Fruit fly (Drosophila melanogaster) whole organism, embryonic: ENCODE data around the gene CG9795.
A peak's percentile ranks its signal among the peaks of the same experiment; 100 is the strongest.

ENCODE experiments used
- Aef1 ChIP-seq: fragments of 200-800 bp; sonication (Bioruptor generic); IDR thresholded peaks from 3 replicates; pipeline ENCODE4 v1.3.6; 2022; ENCODE audit warnings: missing biosample characterization, missing genetic modification characterization
- CG10979 ChIP-seq: fragments of 200-800 bp; sonication (Bioruptor generic); optimal IDR thresholded peaks from 2 replicates; lab custom pipeline; 2018; ENCODE audit warnings: missing biosample characterization, mild to moderate bottlenecking, missing genetic modification characterization, moderate library complexity
- CG12104 ChIP-seq: fragments of 200-800 bp; sonication (Bioruptor generic); optimal IDR thresholded peaks from 3 replicates; lab custom pipeline; 2016; ENCODE audit warnings: missing biosample characterization, missing genetic modification characterization
- CG14710 ChIP-seq: fragments of 200-800 bp; sonication (Bioruptor generic); optimal IDR thresholded peaks from 3 replicates; lab custom pipeline; 2019; ENCODE audit warnings: missing biosample characterization, mild to moderate bottlenecking, missing genetic modification characterization, moderate library complexity
- CG15073 ChIP-seq: fragments of 200-800 bp; sonication (Bioruptor generic); optimal IDR thresholded peaks from 2 replicates; lab custom pipeline; 2016; ENCODE audit warnings: missing biosample characterization, missing genetic modification characterization
- CG17359 ChIP-seq: fragments of 200-800 bp; sonication (Bioruptor generic); optimal IDR thresholded peaks from 3 replicates; lab custom pipeline; 2018; ENCODE audit warnings: missing biosample characterization, mild to moderate bottlenecking, missing genetic modification characterization, moderate library complexity
- CG17802 ChIP-seq: fragments of 200-800 bp; sonication (Bioruptor generic); optimal IDR thresholded peaks from 2 replicates; lab custom pipeline; 2018; ENCODE audit warnings: missing biosample characterization, mild to moderate bottlenecking, missing genetic modification characterization, moderate library complexity
- CG17829 ChIP-seq: fragments of 200-800 bp; optimal IDR thresholded peaks from 2 replicates; lab custom pipeline; 2019; ENCODE audit warnings: missing biosample characterization, mild to moderate bottlenecking, missing genetic modification characterization, moderate library complexity
- CG2678 ChIP-seq: fragments of 200-800 bp; sonication (Bioruptor generic); optimal IDR thresholded peaks from 3 replicates; lab custom pipeline; 2019; ENCODE audit warnings: missing biosample characterization, mild to moderate bottlenecking, missing genetic modification characterization, moderate library complexity
- CG2712 ChIP-seq: fragments of 200-800 bp; optimal IDR thresholded peaks from 3 replicates; lab custom pipeline; 2019; ENCODE audit warnings: missing biosample characterization, mild to moderate bottlenecking, missing genetic modification characterization, moderate library complexity
- CG31388 ChIP-seq: fragments of 200-800 bp; sonication (Bioruptor generic); optimal IDR thresholded peaks from 2 replicates; lab custom pipeline; 2016; ENCODE audit warnings: missing biosample characterization, missing genetic modification characterization
- CG31441 ChIP-seq: fragments of 200-800 bp; sonication (Bioruptor generic); IDR thresholded peaks from 2 replicates; pipeline ENCODE4 v1.3.6; 2022; ENCODE audit warnings: missing biosample characterization, missing genetic modification characterization
- CG3407 ChIP-seq: fragments of 200-800 bp; sonication (Bioruptor generic); optimal IDR thresholded peaks from 2 replicates; lab custom pipeline; 2018; ENCODE audit warnings: missing biosample characterization, mild to moderate bottlenecking, missing genetic modification characterization
- CG4617 ChIP-seq: fragments of 200-800 bp; sonication (Bioruptor generic); optimal IDR thresholded peaks from 3 replicates; lab custom pipeline; 2016; ENCODE audit warnings: missing biosample characterization, missing genetic modification characterization, borderline replicate concordance
- CG6654 ChIP-seq: fragments of 200-800 bp; sonication (Bioruptor generic); optimal IDR thresholded peaks from 2 replicates; lab custom pipeline; 2017; ENCODE audit warnings: missing biosample characterization, mild to moderate bottlenecking, missing genetic modification characterization
- CG7745 ChIP-seq: fragments of 200-800 bp; sonication (Bioruptor generic); optimal IDR thresholded peaks from 2 replicates; lab custom pipeline; 2018; ENCODE audit warnings: missing biosample characterization, mild to moderate bottlenecking, missing genetic modification characterization, moderate library complexity
- CG7987 ChIP-seq: fragments of 200-800 bp; sonication (Bioruptor generic); optimal IDR thresholded peaks from 2 replicates; lab custom pipeline; 2018; ENCODE audit warnings: missing biosample characterization, mild to moderate bottlenecking, missing genetic modification characterization, moderate library complexity
- CG8359 ChIP-seq: fragments of 200-800 bp; sonication (Bioruptor generic); optimal IDR thresholded peaks from 2 replicates; lab custom pipeline; 2017; ENCODE audit warnings: missing biosample characterization, mild to moderate bottlenecking, missing genetic modification characterization, borderline replicate concordance
- CG8388 ChIP-seq: fragments of 200-800 bp; sonication (Bioruptor generic); optimal IDR thresholded peaks from 2 replicates; lab custom pipeline; 2019; ENCODE audit warnings: missing biosample characterization, mild to moderate bottlenecking, missing genetic modification characterization, moderate library complexity
- CG9215 ChIP-seq: fragments of 200-800 bp; sonication (Bioruptor generic); IDR thresholded peaks from 2 replicates; pipeline ENCODE4 v1.3.6; 2022; ENCODE audit warnings: missing biosample characterization, missing genetic modification characterization
- CTCF ChIP-seq: fragments of 200-800 bp; sonication (Bioruptor generic); optimal IDR thresholded peaks from 2 replicates; lab custom pipeline; 2017; ENCODE audit warnings: missing biosample characterization, mild to moderate bottlenecking, missing genetic modification characterization, moderate library complexity
- CkIIα-i1 ChIP-seq: fragments of 200-800 bp; sonication (Bioruptor generic); IDR thresholded peaks from 2 replicates; pipeline ENCODE4 v1.3.6; 2022; ENCODE audit warnings: missing biosample characterization, missing genetic modification characterization
- CoRest ChIP-seq: fragments of 200-800 bp; sonication (Bioruptor generic); optimal IDR thresholded peaks from 3 replicates; lab custom pipeline; 2018; ENCODE audit warnings: missing biosample characterization, mild to moderate bottlenecking, missing genetic modification characterization, moderate library complexity
- Dip3 ChIP-seq: fragments of 200-800 bp; sonication (Bioruptor generic); optimal IDR thresholded peaks from 3 replicates; lab custom pipeline; 2016; ENCODE audit warnings: missing biosample characterization, missing genetic modification characterization
- Mrtf ChIP-seq: fragments of 200-800 bp; sonication (Bioruptor generic); IDR thresholded peaks from 3 replicates; pipeline ENCODE4 v1.3.6; 2022; ENCODE audit warnings: missing biosample characterization, missing genetic modification characterization
- NFAT ChIP-seq: fragments of 200-800 bp; sonication (Bioruptor generic); IDR thresholded peaks from 2 replicates; pipeline ENCODE4 v1.3.6; 2022; ENCODE audit warnings: missing biosample characterization, missing genetic modification characterization
- Ptx1 ChIP-seq: fragments of 200-800 bp; sonication (Bioruptor generic); IDR thresholded peaks from 2 replicates; pipeline ENCODE4 v1.3.6; 2022; ENCODE audit warnings: missing biosample characterization, missing genetic modification characterization
- Six4 ChIP-seq: fragments of 200-800 bp; sonication (Bioruptor generic); optimal IDR thresholded peaks from 2 replicates; lab custom pipeline; 2016; ENCODE audit warnings: missing biosample characterization, missing genetic modification characterization
- Sox100B ChIP-seq: fragments of 200-800 bp; sonication (Bioruptor generic); optimal IDR thresholded peaks from 3 replicates; lab custom pipeline; 2018; ENCODE audit warnings: missing biosample characterization, mild to moderate bottlenecking, missing genetic modification characterization
- TFAM ChIP-seq: fragments of 200-800 bp; sonication (Bioruptor generic); optimal IDR thresholded peaks from 2 replicates; lab custom pipeline; 2017; ENCODE audit warnings: missing biosample characterization, missing genetic modification characterization, inconsistent platforms
- abd-A ChIP-seq: fragments of 200-800 bp; sonication (Bioruptor generic); optimal IDR thresholded peaks from 3 replicates; lab custom pipeline; 2019; ENCODE audit warnings: missing biosample characterization, mild to moderate bottlenecking, missing genetic modification characterization, moderate library complexity
- al ChIP-seq: fragments of 200-800 bp; sonication (Bioruptor generic); IDR thresholded peaks from 2 replicates; pipeline ENCODE4 v1.3.6; 2022; ENCODE audit warnings: missing biosample characterization, missing genetic modification characterization
- ato ChIP-seq: fragments of 200-800 bp; sonication (Bioruptor generic); IDR thresholded peaks from 2 replicates; pipeline ENCODE4 v1.3.6; 2022; ENCODE audit warnings: missing biosample characterization, missing genetic modification characterization; ENCODE audit not compliant: partially characterized antibody
- az2 ChIP-seq: fragments of 200-800 bp; sonication (Bioruptor generic); optimal IDR thresholded peaks from 3 replicates; lab custom pipeline; 2016; ENCODE audit warnings: missing biosample characterization, missing genetic modification characterization
- bowl ChIP-seq: fragments of 200-800 bp; sonication (Bioruptor generic); IDR thresholded peaks from 2 replicates; pipeline ENCODE4 v1.3.6; 2022; ENCODE audit warnings: missing biosample characterization, missing genetic modification characterization
- btn ChIP-seq: fragments of 200-800 bp; sonication (Bioruptor generic); optimal IDR thresholded peaks from 2 replicates; lab custom pipeline; 2016; ENCODE audit warnings: missing biosample characterization, missing genetic modification characterization
- cad ChIP-seq: fragments of >200 bp; optimal IDR thresholded peaks from 2 replicates; lab custom pipeline; 2017; ENCODE audit warnings: missing biosample characterization, missing genetic modification characterization
- cwo ChIP-seq: fragments of 200-800 bp; sonication (Bioruptor generic); optimal IDR thresholded peaks from 3 replicates; lab custom pipeline; 2017; ENCODE audit warnings: missing biosample characterization, missing genetic modification characterization, mild to moderate bottlenecking, moderate library complexity, missing genetic modification reagents
- dm ChIP-seq: fragments of 200-800 bp; sonication (Bioruptor generic); optimal IDR thresholded peaks from 3 replicates; lab custom pipeline; 2016; ENCODE audit warnings: missing biosample characterization, missing genetic modification characterization
- dpn ChIP-seq, 2 experiments: fragments of 200-800 bp; sonication (Bioruptor generic); optimal IDR thresholded peaks; 3 replicates each; lab custom pipeline; 2016; ENCODE audit warnings: missing biosample characterization in 2 of 2, missing genetic modification characterization in 2 of 2
- fd102C ChIP-seq: fragments of 200-800 bp; sonication (Bioruptor generic); optimal IDR thresholded peaks from 2 replicates; lab custom pipeline; 2018; ENCODE audit warnings: missing biosample characterization, mild to moderate bottlenecking, missing genetic modification characterization, moderate library complexity
- fd96Cb ChIP-seq: fragments of 200-800 bp; sonication (Bioruptor generic); optimal IDR thresholded peaks from 2 replicates; lab custom pipeline; 2018; ENCODE audit warnings: missing biosample characterization, mild to moderate bottlenecking, missing genetic modification characterization, moderate library complexity
- gcm2 ChIP-seq: fragments of 200-800 bp; sonication (Bioruptor generic); optimal IDR thresholded peaks from 2 replicates; lab custom pipeline; 2016; ENCODE audit warnings: missing biosample characterization, missing genetic modification characterization
- gfzf ChIP-seq: fragments of 200-800 bp; sonication (Bioruptor generic); optimal IDR thresholded peaks from 2 replicates; lab custom pipeline; 2016; ENCODE audit warnings: missing biosample characterization, mild to moderate bottlenecking, missing genetic modification characterization, moderate library complexity
- gsb-n ChIP-seq: fragments of 200-800 bp; sonication (Bioruptor generic); optimal IDR thresholded peaks from 3 replicates; lab custom pipeline; 2018; ENCODE audit warnings: missing biosample characterization, mild to moderate bottlenecking, missing genetic modification characterization
- mam ChIP-seq: fragments of 200-800 bp; sonication (Bioruptor generic); optimal IDR thresholded peaks from 3 replicates; lab custom pipeline; 2016; ENCODE audit warnings: missing biosample characterization, missing genetic modification characterization
- oc ChIP-seq: fragments of 200-800 bp; sonication (Bioruptor generic); optimal IDR thresholded peaks from 2 replicates; lab custom pipeline; 2018; ENCODE audit warnings: missing biosample characterization, mild to moderate bottlenecking, missing genetic modification characterization, moderate library complexity
- pan ChIP-seq, 4 experiments: fragments of >200 bp in 3 of 4; fragments of 200-800 bp in 1 of 4; sonication (Bioruptor generic) in 1 of 4; optimal IDR thresholded peaks in 3 of 4; IDR thresholded peaks in 1 of 4; 2 replicates each; pipeline versions ENCODE4 v1.3.6 to Lab custom; 2017 to 2022; ENCODE audit warnings: missing biosample characterization in 2 of 4, missing genetic modification characterization in 2 of 4, mixed read lengths in 1 of 4
- pfk ChIP-seq: fragments of 200-800 bp; sonication (Bioruptor generic); optimal IDR thresholded peaks from 2 replicates; lab custom pipeline; 2018; ENCODE audit warnings: missing biosample characterization, mild to moderate bottlenecking, missing genetic modification characterization, moderate library complexity
- tin ChIP-seq: fragments of 200-800 bp; sonication (Bioruptor generic); optimal IDR thresholded peaks from 3 replicates; lab custom pipeline; 2016; ENCODE audit warnings: missing biosample characterization, missing genetic modification characterization
- ttk ChIP-seq: fragments of 200-800 bp; sonication (Bioruptor generic); IDR thresholded peaks from 2 replicates; pipeline ENCODE4 v2.1.2; 2022; ENCODE audit warnings: missing biosample characterization, missing genetic modification characterization

CG9795 gene

dm6 chr3R:4360668-4361110 lies 41.2 kb downstream of the CG9795 start (continued):
- TF ChIP-seq az2 (GFP tag; lab: Kevin White, UChicago) = no peak
- TF ChIP-seq pan (optimal IDR thresholded peaks at IDR 0.05; lab: Kevin White, UChicago) = no peak
- no peak for TF ChIP-seq pan (GFP tag; optimal IDR thresholded peaks at IDR 0.05 in 1 of 2, IDR thresholded peaks at IDR 0.05 in 1 of 2)
- no peak for TF ChIP-seq pfk (GFP tag; lab: Kevin White, UChicago)
- TF ChIP-seq CG31441 (GFP tag; lab: Robert Waterston, UW) = no peak
- TF ChIP-seq tin = no peak
- TF ChIP-seq CG17359 (tag; lab: Kevin White, UChicago) = no peak
- TF ChIP-seq ttk = no peak
- TF ChIP-seq CkIIα-i1 (GFP tag; lab: Robert Waterston, UW) = no peak
- TF ChIP-seq CG12104 (GFP tag; lab: Kevin White, UChicago) = no peak
- TF ChIP-seq CG9215 (GFP tag; lab: Robert Waterston, UW) = no peak
- TF ChIP-seq cad = no peak
- TF ChIP-seq CoRest (tag; lab: Kevin White, UChicago) = no peak
- TF ChIP-seq CG7987 (GFP tag; lab: Kevin White, UChicago) = no peak
- TF ChIP-seq CG31388 = no peak
- TF ChIP-seq CG10979 (tag; lab: Kevin White, UChicago) = no peak
- TF ChIP-seq abd-A (tag; lab: Kevin White, UChicago) = peak; percentile 98
- TF ChIP-seq al (GFP tag; lab: Robert Waterston, UW) = no peak
- TF ChIP-seq Dip3 (GFP tag; lab: Kevin White, UChicago) = no peak
- TF ChIP-seq fd102C (GFP tag; lab: Kevin White, UChicago) = no peak
- no peak for TF ChIP-seq bowl (GFP tag; lab: Robert Waterston, UW)
- TF ChIP-seq mam = no peak
- no peak for TF ChIP-seq Sox100B (GFP tag; lab: Kevin White, UChicago)
- no peak for TF ChIP-seq CG8388
- no peak for TF ChIP-seq CG2712
- no peak for TF ChIP-seq Aef1 (GFP tag; lab: Robert Waterston, UW)
- TF ChIP-seq NFAT (GFP tag; lab: Robert Waterston, UW) = no peak
- no peak for TF ChIP-seq CG8359 (GFP tag; lab: Kevin White, UChicago)
- no peak for TF ChIP-seq Mrtf (GFP tag; lab: Robert Waterston, UW)
- no peak for TF ChIP-seq CG3407 (GFP tag; lab: Kevin White, UChicago)
- TF ChIP-seq oc (tag; lab: Kevin White, UChicago) = no peak
- TF ChIP-seq CG6654 = no peak
- no peak for TF ChIP-seq Six4 (GFP tag; lab: Kevin White, UChicago)
- no peak for TF ChIP-seq fd96Cb
- no peak for TF ChIP-seq ato (GFP tag; lab: Robert Waterston, UW)
- TF ChIP-seq gsb-n (tag; lab: Kevin White, UChicago) = no peak
- no peak for TF ChIP-seq gcm2 (GFP tag; lab: Kevin White, UChicago)
- no peak for TF ChIP-seq CG17829 (tag; lab: Kevin White, UChicago)
- no peak for TF ChIP-seq Ptx1 (GFP tag; lab: Robert Waterston, UW)
- no peak for TF ChIP-seq CG4617 (GFP tag; lab: Kevin White, UChicago)
- TF ChIP-seq CG7745 (tag; lab: Kevin White, UChicago) = no peak
- no peak for TF ChIP-seq dpn (GFP tag; optimal IDR thresholded peaks at IDR 0.05; lab: Kevin White, UChicago)
- TF ChIP-seq gfzf (GFP tag; lab: Kevin White, UChicago) = no peak
- TF ChIP-seq CG17802 (tag; lab: Kevin White, UChicago) = no peak
- no peak for TF ChIP-seq btn (GFP tag; lab: Kevin White, UChicago)
- no peak for TF ChIP-seq cwo (GFP tag; lab: Kevin White, UChicago)
- no peak for TF ChIP-seq CG2678
- TF ChIP-seq CG14710 (tag; lab: Kevin White, UChicago) = no peak
- TF ChIP-seq TFAM = no peak
- no peak for TF ChIP-seq CG15073 (GFP tag; lab: Kevin White, UChicago)
- no peak for TF ChIP-seq CTCF (GFP tag; lab: Kevin White, UChicago)
- no peak for TF ChIP-seq dm (GFP tag; lab: Kevin White, UChicago)
